Worm (Caenorhabditis elegans): Measurements from ENCODE around the gene scl-18.
A peak's percentile ranks its signal among the peaks of the same experiment; 100 is the strongest.

scl-18 gene

ce11 chrIV:11740204-11740603 is 14.0 kb downstream of the scl-18 start, which contains the start of gene K01A6.4:
Gene K01A6.4, minus strand, starts transcription at chrIV:11740304.
- TF ChIP-seq pag-3 (tag; optimal IDR thresholded peaks at IDR 0.05; ENCODE audit: borderline replicate concordance) = no peak
- no peak for TF ChIP-seq eyg-1 (tag; optimal IDR thresholded peaks at IDR 0.05)
- TF ChIP-seq ets-4 (tag; optimal IDR thresholded peaks at IDR 0.05) = no peak
- TF ChIP-seq pax-1 (tag; optimal IDR thresholded peaks at IDR 0.05) = no peak

- TF ChIP-seq gmeb-2 (tag; optimal IDR thresholded peaks at IDR 0.05) = no peak
- TF ChIP-seq pat-9 (tag; optimal IDR thresholded peaks at IDR 0.05) = no peak
- no peak for TF ChIP-seq sox-2 (GFP tag; IDR thresholded peaks at IDR 0.05)
- no peak for TF ChIP-seq pros-1 (tag; optimal IDR thresholded peaks at IDR 0.05)
- no peak for TF ChIP-seq ceh-45 (GFP tag; IDR thresholded peaks at IDR 0.05)
- no peak for TF ChIP-seq unc-42 (tag; optimal IDR thresholded peaks at IDR 0.05)
- no peak for TF ChIP-seq syd-9 (tag; optimal IDR thresholded peaks at IDR 0.05)
- no peak for TF ChIP-seq sox-4 (tag; optimal IDR thresholded peaks at IDR 0.05)
- no peak for TF ChIP-seq zip-5 (tag; optimal IDR thresholded peaks at IDR 0.05)
Measured at ce11 chrIV:11738092-11738617, 16.1 kb downstream of the scl-18 start, which contains the start of gene K01A6.7. Gene K01A6.7, minus strand, starts transcription at chrIV:11738567.

ce11 chrIV:11737269-11737668 is 17.0 kb downstream of the scl-18 start, which contains the start of gene K01A6.8:
Gene K01A6.8, minus strand, starts transcription at chrIV:11737369.
- no peak for TF ChIP-seq ceh-9 (tag; optimal IDR thresholded peaks at IDR 0.05)
- no peak for TF ChIP-seq ceh-30 (tag; optimal IDR thresholded peaks at IDR 0.05)
- TF ChIP-seq ets-4 (tag; optimal IDR thresholded peaks at IDR 0.05) = no peak
- TF ChIP-seq ceh-24 (tag; optimal IDR thresholded peaks at IDR 0.05) = no peak
- no peak for TF ChIP-seq fkh-10 (GFP tag; optimal IDR thresholded peaks at IDR 0.05)
- TF ChIP-seq pha-4 (tag; optimal IDR thresholded peaks at IDR 0.05) = no peak
- no peak for TF ChIP-seq lin-11 (tag; optimal IDR thresholded peaks at IDR 0.05)
- no peak for TF ChIP-seq ceh-22 (tag; optimal IDR thresholded peaks at IDR 0.05)
- no peak for TF ChIP-seq K02D7.2 (tag; optimal IDR thresholded peaks at IDR 0.05)
- no peak for TF ChIP-seq pqm-1 (tag; optimal IDR thresholded peaks at IDR 0.05)

- TF ChIP-seq C08G9.2 (tag; optimal IDR thresholded peaks at IDR 0.05) = no peak
- TF ChIP-seq ama-1 (optimal IDR thresholded peaks at IDR 0.05) = no peak
- TF ChIP-seq odd-2 (tag; optimal IDR thresholded peaks at IDR 0.05) = no peak
- TF ChIP-seq eyg-1 (tag; optimal IDR thresholded peaks at IDR 0.05) = no peak
- TF ChIP-seq rnt-1 (tag; optimal IDR thresholded peaks at IDR 0.05) = no peak
- no peak for TF ChIP-seq K09A11.1 (tag; optimal IDR thresholded peaks at IDR 0.05; ENCODE audit: insufficient read depth)
- TF ChIP-seq ceh-9 (tag; optimal IDR thresholded peaks at IDR 0.05) = no peak
- no peak for TF ChIP-seq ceh-18 (tag; optimal IDR thresholded peaks at IDR 0.05)
- TF ChIP-seq fax-1 (tag; optimal IDR thresholded peaks at IDR 0.05) = no peak
- no peak for TF ChIP-seq che-1 (tag; optimal IDR thresholded peaks at IDR 0.05)
- TF ChIP-seq ceh-45 (GFP tag; IDR thresholded peaks at IDR 0.05) = no peak
- no peak for TF ChIP-seq pros-1 (tag; optimal IDR thresholded peaks at IDR 0.05)
- TF ChIP-seq ceh-24 (tag; optimal IDR thresholded peaks at IDR 0.05) = no peak
- TF ChIP-seq unc-42 (tag; optimal IDR thresholded peaks at IDR 0.05) = no peak
- no peak for TF ChIP-seq nhr-11 (tag; optimal IDR thresholded peaks at IDR 0.05)
- no peak for TF ChIP-seq K02D7.2 (tag; optimal IDR thresholded peaks at IDR 0.05)
- TF ChIP-seq madf-2 (tag; optimal IDR thresholded peaks at IDR 0.05) = no peak
- TF ChIP-seq pha-4 (tag; optimal IDR thresholded peaks at IDR 0.05) = no peak
Measured at ce11 chrIV:11735025-11735424, 19.2 kb downstream of the scl-18 start, which contains the start of gene K01A6.6. Gene K01A6.6, plus strand, starts transcription at chrIV:11735325.

ce11 chrIV:11723255-11723654 is 31.0 kb downstream of the scl-18 start:
- TF ChIP-seq hlh-6 (tag; optimal IDR thresholded peaks at IDR 0.05) (no peak), unc-42 (tag; optimal IDR thresholded peaks at IDR 0.05) (peak; percentile 86)
